Fruit fly (Drosophila melanogaster) whole organism, embryonic: ENCODE measurements around the gene mRpS7.

ENCODE experiments used
- Bgb ChIP-seq: fragments of 200-800 bp; sonication (Bioruptor generic); IDR thresholded peaks from 2 replicates; pipeline ENCODE4 v1.3.6; 2022; ENCODE audit warnings: missing biosample characterization, missing genetic modification characterization; ENCODE audit not compliant: partially characterized antibody
- Blimp-1 ChIP-seq: fragments of 200-800 bp; sonication (Bioruptor generic); optimal IDR thresholded peaks from 3 replicates; lab custom pipeline; 2018; ENCODE audit warnings: missing biosample characterization, missing genetic modification characterization, mild to moderate bottlenecking, moderate library complexity, missing genetic modification reagents
- CG10267 ChIP-seq: fragments of 200-800 bp; sonication (Bioruptor generic); optimal IDR thresholded peaks from 2 replicates; lab custom pipeline; 2018; ENCODE audit warnings: missing biosample characterization, mild to moderate bottlenecking, missing genetic modification characterization, moderate library complexity
- CG10431 ChIP-seq: fragments of 200-800 bp; sonication (Bioruptor generic); optimal IDR thresholded peaks from 3 replicates; lab custom pipeline; 2018; ENCODE audit warnings: missing biosample characterization, mild to moderate bottlenecking, missing genetic modification characterization
- CG13296 ChIP-seq: fragments of 200-800 bp; sonication (Bioruptor generic); optimal IDR thresholded peaks from 3 replicates; lab custom pipeline; 2018; ENCODE audit warnings: missing biosample characterization, mild to moderate bottlenecking, missing genetic modification characterization
- CG15514 ChIP-seq: fragments of 200-800 bp; sonication (Bioruptor generic); optimal IDR thresholded peaks from 3 replicates; lab custom pipeline; 2017; ENCODE audit warnings: missing biosample characterization, missing genetic modification characterization, mild to moderate bottlenecking, moderate library complexity, missing genetic modification reagents
- CG17328 ChIP-seq: fragments of 200-800 bp; sonication (Bioruptor generic); IDR thresholded peaks from 2 replicates; pipeline ENCODE4 v1.3.6; 2022; ENCODE audit warnings: missing biosample characterization, missing genetic modification characterization
- CG17829 ChIP-seq: fragments of 200-800 bp; optimal IDR thresholded peaks from 2 replicates; lab custom pipeline; 2019; ENCODE audit warnings: missing biosample characterization, mild to moderate bottlenecking, missing genetic modification characterization, moderate library complexity
- CG18011 ChIP-seq: fragments of 200-800 bp; sonication (Bioruptor generic); optimal IDR thresholded peaks from 2 replicates; lab custom pipeline; 2017; ENCODE audit warnings: missing biosample characterization, missing genetic modification characterization, mild to moderate bottlenecking, moderate library complexity, missing genotype
- CG30403 ChIP-seq: fragments of 200-800 bp; sonication (Bioruptor generic); optimal IDR thresholded peaks from 3 replicates; lab custom pipeline; 2016; ENCODE audit warnings: missing biosample characterization, missing genetic modification characterization
- CG31365 ChIP-seq: fragments of 200-800 bp; sonication (Bioruptor generic); optimal IDR thresholded peaks from 2 replicates; lab custom pipeline; 2018; ENCODE audit warnings: missing biosample characterization, mild to moderate bottlenecking, missing genetic modification characterization
- CG33213 ChIP-seq: fragments of 200-800 bp; sonication (Bioruptor generic); optimal IDR thresholded peaks from 3 replicates; lab custom pipeline; 2016; ENCODE audit warnings: missing biosample characterization, missing genetic modification characterization
- CG3726 ChIP-seq: fragments of 200-800 bp; sonication (Bioruptor generic); IDR thresholded peaks from 3 replicates; pipeline ENCODE4, ENCODE4 v1.3.6; 2022; ENCODE audit warnings: missing biosample characterization, missing genetic modification characterization
- CG3995 ChIP-seq: fragments of 200-800 bp; sonication (Bioruptor generic); optimal IDR thresholded peaks from 3 replicates; lab custom pipeline; 2016; ENCODE audit warnings: missing biosample characterization, missing genetic modification characterization
- CG4617 ChIP-seq: fragments of 200-800 bp; sonication (Bioruptor generic); optimal IDR thresholded peaks from 3 replicates; lab custom pipeline; 2016; ENCODE audit warnings: missing biosample characterization, missing genetic modification characterization, borderline replicate concordance
- CG5953 ChIP-seq: fragments of 200-800 bp; sonication (Bioruptor generic); IDR thresholded peaks from 2 replicates; pipeline ENCODE4 v1.3.6; 2022; ENCODE audit warnings: missing biosample characterization, missing genetic modification characterization
- CG7271 ChIP-seq: fragments of 200-800 bp; sonication (Bioruptor generic); optimal IDR thresholded peaks from 2 replicates; lab custom pipeline; 2018; ENCODE audit warnings: missing biosample characterization, mild to moderate bottlenecking, missing genetic modification characterization, moderate library complexity
- CG8290 ChIP-seq, 3 experiments: fragments of 200-800 bp; sonication (Bioruptor generic); optimal IDR thresholded peaks; 2 replicates each; lab custom pipeline; 2016 to 2019; ENCODE audit warnings: missing biosample characterization in 3 of 3, missing genetic modification characterization in 3 of 3, mild to moderate bottlenecking in 2 of 3, moderate library complexity in 1 of 3
- CG9797 ChIP-seq: fragments of 200-800 bp; sonication (Bioruptor generic); optimal IDR thresholded peaks from 3 replicates; lab custom pipeline; 2018; ENCODE audit warnings: missing biosample characterization, mild to moderate bottlenecking, missing genetic modification characterization
- CG9932 ChIP-seq: fragments of 200-800 bp; sonication (Bioruptor generic); IDR thresholded peaks from 2 replicates; pipeline ENCODE4 v1.3.6; 2022; ENCODE audit warnings: missing biosample characterization, missing genetic modification characterization
- Chrac-16 ChIP-seq: fragments of 200-800 bp; sonication (Bioruptor generic); optimal IDR thresholded peaks from 3 replicates; lab custom pipeline; 2016; ENCODE audit warnings: missing biosample characterization, missing genetic modification characterization
- Dbx ChIP-seq: fragments of 200-800 bp; sonication (Bioruptor generic); IDR thresholded peaks from 3 replicates; pipeline ENCODE4 v1.3.6; 2022; ENCODE audit warnings: missing biosample characterization, missing genetic modification characterization
- Dp ChIP-seq: fragments of 200-800 bp; sonication (Bioruptor generic); optimal IDR thresholded peaks from 2 replicates; lab custom pipeline; 2018; ENCODE audit warnings: missing biosample characterization, mild to moderate bottlenecking, missing genetic modification characterization, moderate library complexity
- E2f2 ChIP-seq: fragments of 200-800 bp; sonication (Bioruptor generic); IDR thresholded peaks from 2 replicates; pipeline ENCODE4 v1.3.6; 2022; ENCODE audit warnings: missing biosample characterization, missing genetic modification characterization
- ERR ChIP-seq: fragments of 200-800 bp; sonication (Bioruptor generic); optimal IDR thresholded peaks from 2 replicates; lab custom pipeline; 2016; ENCODE audit warnings: missing biosample characterization, missing genetic modification characterization
- Ets97D ChIP-seq: fragments of 200-800 bp; sonication (Bioruptor generic); optimal IDR thresholded peaks from 3 replicates; lab custom pipeline; 2016; ENCODE audit warnings: missing biosample characterization, missing genetic modification characterization
- HHEX ChIP-seq: fragments of 200-800 bp; sonication (Bioruptor generic); optimal IDR thresholded peaks from 3 replicates; lab custom pipeline; 2017; ENCODE audit warnings: missing biosample characterization, mild to moderate bottlenecking, missing genetic modification characterization, missing genetic modification reagents
- Lhr ChIP-seq: fragments of 200-800 bp; sonication (Bioruptor generic); optimal IDR thresholded peaks from 3 replicates; lab custom pipeline; 2017; ENCODE audit warnings: mild to moderate bottlenecking, missing biosample characterization, missing genetic modification reagents, missing genetic modification characterization
- Vsx1 ChIP-seq: fragments of 200-800 bp; sonication (Bioruptor generic); optimal IDR thresholded peaks from 2 replicates; lab custom pipeline; 2017; ENCODE audit warnings: missing biosample characterization, mild to moderate bottlenecking, missing genetic modification characterization, missing genetic modification reagents
- Xbp1 ChIP-seq: fragments of 200-800 bp; sonication (Bioruptor generic); optimal IDR thresholded peaks from 3 replicates; lab custom pipeline; 2016; ENCODE audit warnings: missing biosample characterization, mild to moderate bottlenecking, missing genetic modification characterization
- ac ChIP-seq: fragments of 200-800 bp; sonication (Bioruptor generic); optimal IDR thresholded peaks from 3 replicates; lab custom pipeline; 2017; ENCODE audit warnings: missing biosample characterization, mild to moderate bottlenecking, missing genetic modification characterization
- amos ChIP-seq: fragments of 200-800 bp; sonication (Bioruptor generic); IDR thresholded peaks from 2 replicates; pipeline ENCODE4 v1.3.6; 2022; ENCODE audit warnings: missing biosample characterization, missing genetic modification characterization; ENCODE audit not compliant: partially characterized antibody
- az2 ChIP-seq: fragments of 200-800 bp; sonication (Bioruptor generic); optimal IDR thresholded peaks from 3 replicates; lab custom pipeline; 2016; ENCODE audit warnings: missing biosample characterization, missing genetic modification characterization
- bsh ChIP-seq, 2 experiments: fragments of 200-800 bp; sonication (Bioruptor generic); optimal IDR thresholded peaks; 2 replicates each; lab custom pipeline; 2017 to 2018; ENCODE audit warnings: mild to moderate bottlenecking in 2 of 2, missing biosample characterization in 2 of 2, missing genetic modification characterization in 2 of 2, moderate library complexity in 1 of 2
- dm ChIP-seq: fragments of 200-800 bp; sonication (Bioruptor generic); optimal IDR thresholded peaks from 3 replicates; lab custom pipeline; 2016; ENCODE audit warnings: missing biosample characterization, missing genetic modification characterization
- ewg ChIP-seq: fragments of 200-800 bp; sonication (Bioruptor generic); optimal IDR thresholded peaks from 3 replicates; lab custom pipeline; 2017; ENCODE audit warnings: mild to moderate bottlenecking, missing biosample characterization, missing genetic modification reagents, missing genetic modification characterization
- exex ChIP-seq: fragments of 200-800 bp; sonication (Bioruptor generic); optimal IDR thresholded peaks from 4 replicates; lab custom pipeline; 2018; ENCODE audit warnings: missing biosample characterization, mild to moderate bottlenecking, missing genetic modification characterization, moderate library complexity
- fu2 ChIP-seq: fragments of 200-800 bp; sonication (Bioruptor generic); optimal IDR thresholded peaks from 2 replicates; lab custom pipeline; 2016; ENCODE audit warnings: missing biosample characterization, missing genetic modification characterization
- grau ChIP-seq: fragments of 200-800 bp; optimal IDR thresholded peaks from 3 replicates; lab custom pipeline; 2019; ENCODE audit warnings: missing biosample characterization, mild to moderate bottlenecking, missing genetic modification characterization, moderate library complexity
- kay ChIP-seq: fragments of 200-800 bp; sonication (Bioruptor generic); optimal IDR thresholded peaks from 2 replicates; lab custom pipeline; 2016; ENCODE audit warnings: missing biosample characterization, missing genetic modification characterization
- lola ChIP-seq, 3 experiments: fragments of >200 bp in 2 of 3; fragments of 200-800 bp in 1 of 3; sonication (Bioruptor generic) in 1 of 3; optimal IDR thresholded peaks; 2 replicates each; lab custom pipeline; 2017 to 2019; ENCODE audit warnings: missing biosample characterization in 3 of 3, missing genetic modification characterization in 3 of 3, mild to moderate bottlenecking in 1 of 3, moderate library complexity in 1 of 3
- pzg ChIP-seq: fragments of 200-800 bp; sonication (Bioruptor generic); optimal IDR thresholded peaks from 3 replicates; lab custom pipeline; 2018; ENCODE audit warnings: missing biosample characterization, mild to moderate bottlenecking, missing genetic modification characterization, moderate library complexity
- rib ChIP-seq: fragments of 200-800 bp; sonication (Bioruptor generic); IDR thresholded peaks from 2 replicates; pipeline ENCODE4 v1.3.6; 2022; ENCODE audit warnings: missing biosample characterization, missing genetic modification characterization
- sens ChIP-seq: fragments of 200-800 bp; sonication (Bioruptor generic); peaks from one replicate; lab custom pipeline; 2016; ENCODE audit warnings: missing biosample characterization, missing genetic modification characterization
- sna ChIP-seq: fragments of 200-800 bp; sonication (Bioruptor generic); IDR thresholded peaks from 2 replicates; pipeline ENCODE4 v1.3.6; 2022; ENCODE audit warnings: missing biosample characterization, missing genetic modification characterization; ENCODE audit not compliant: partially characterized antibody
- sug ChIP-seq: fragments of 200-800 bp; optimal IDR thresholded peaks from 2 replicates; lab custom pipeline; 2019; ENCODE audit warnings: missing biosample characterization, mild to moderate bottlenecking, missing genetic modification characterization, moderate library complexity
- trem ChIP-seq: fragments of 200-800 bp; optimal IDR thresholded peaks from 3 replicates; lab custom pipeline; 2019; ENCODE audit warnings: missing biosample characterization, mild to moderate bottlenecking, missing genetic modification characterization, moderate library complexity
- zen2 ChIP-seq: fragments of 200-800 bp; sonication (Bioruptor generic); IDR thresholded peaks from 3 replicates; pipeline ENCODE4 v1.3.6; 2022; ENCODE audit warnings: missing biosample characterization, missing genetic modification characterization; ENCODE audit not compliant: partially characterized antibody

The mRpS7 gene

DNA sequence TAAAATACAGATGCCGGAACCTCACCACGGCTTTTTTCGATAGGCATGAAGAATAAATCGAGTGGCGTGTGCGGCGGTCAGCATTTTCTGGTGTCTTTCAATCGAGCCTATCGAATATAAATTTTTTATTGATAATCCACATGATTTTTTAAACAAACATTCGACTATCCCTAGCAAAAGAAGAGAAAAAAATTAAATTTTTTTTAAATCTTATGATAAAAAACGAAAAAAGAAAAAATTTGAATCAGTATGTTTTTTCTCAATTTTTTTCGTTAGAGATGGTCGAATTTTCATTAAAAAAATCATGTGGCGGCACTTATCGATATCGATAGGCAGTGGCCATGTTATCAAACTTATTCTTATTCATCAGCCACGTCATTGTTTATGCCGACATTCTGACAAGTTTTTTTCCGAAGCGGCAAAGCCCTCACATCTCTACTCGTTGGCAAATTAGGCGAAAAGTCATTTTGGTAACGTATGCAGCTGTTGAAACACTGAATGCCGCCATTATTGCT is 40.1 kb downstream of the mRpS7 start, which contains the start of the genes SmB and KdelR (continued):
- peak; percentile 83 for TF ChIP-seq Ets97D (GFP tag; lab: Kevin White, UChicago)
- TF ChIP-seq CG18011 (GFP tag; lab: Kevin White, UChicago): no peak
- TF ChIP-seq Dp: peak; percentile 55
- TF ChIP-seq CG8290 (GFP tag; optimal IDR thresholded peaks at IDR 0.05; lab: Kevin White, UChicago): peak; percentile 40
- peak in 1 of 2 experiments; percentile 53 for TF ChIP-seq CG8290 (tag; optimal IDR thresholded peaks at IDR 0.05; lab: Kevin White, UChicago)
- TF ChIP-seq CG4617 (GFP tag; lab: Kevin White, UChicago): peak; percentile 18
- TF ChIP-seq lola (GFP tag; optimal IDR thresholded peaks at IDR 0.05; lab: Kevin White, UChicago): peak in 1 of 3 experiments; percentile 19
- peak; percentile 56 for TF ChIP-seq CG9797 (GFP tag; lab: Kevin White, UChicago)
- TF ChIP-seq CG30403 (GFP tag; lab: Kevin White, UChicago): peak; percentile 44
- TF ChIP-seq E2f2 (GFP tag; lab: Robert Waterston, UW): peak; percentile 68; the same call in 1 of the 2 replicates
- TF ChIP-seq sens (GFP tag; lab: Kevin White, UChicago): peak; percentile 81
- peak; percentile 56 for TF ChIP-seq ewg (GFP tag; lab: Kevin White, UChicago)
- TF ChIP-seq amos (GFP tag; lab: Robert Waterston, UW): peak; percentile 67; the same call in 1 of the 2 replicates
- TF ChIP-seq CG10267 (tag; lab: Kevin White, UChicago): peak; percentile 73
- peak; percentile 65 for TF ChIP-seq CG17829 (tag; lab: Kevin White, UChicago)
- TF ChIP-seq zen2 (GFP tag; lab: Robert Waterston, UW): peak; percentile 66
- TF ChIP-seq Vsx1 (GFP tag; lab: Kevin White, UChicago): peak; percentile 69
- peak; percentile 66 for TF ChIP-seq CG15514
- no peak for TF ChIP-seq Dbx
- peak; percentile 90 for TF ChIP-seq kay (GFP tag; lab: Kevin White, UChicago)
- TF ChIP-seq rib (GFP tag; lab: Robert Waterston, UW): no peak
- no peak for TF ChIP-seq fu2 (GFP tag; lab: Kevin White, UChicago)
- TF ChIP-seq dm (GFP tag; lab: Kevin White, UChicago): peak; percentile 80
- TF ChIP-seq CG13296 (GFP tag; lab: Kevin White, UChicago): peak; percentile 17
- TF ChIP-seq ERR: no peak
- no peak for TF ChIP-seq CG31365 (tag; lab: Kevin White, UChicago)
- TF ChIP-seq pzg (GFP tag; lab: Kevin White, UChicago): peak; percentile 51
- no peak for TF ChIP-seq Blimp-1
- TF ChIP-seq trem (tag; lab: Kevin White, UChicago): peak; percentile 78
- peak; percentile 4 for TF ChIP-seq CG33213 (GFP tag; lab: Kevin White, UChicago)
- peak; percentile 89 for TF ChIP-seq sna (GFP tag; lab: Robert Waterston, UW)
- peak; percentile 20 for TF ChIP-seq CG10431
- no peak for TF ChIP-seq CG3726 (GFP tag; lab: Robert Waterston, UW)
- TF ChIP-seq CG17328 (GFP tag; lab: Robert Waterston, UW): no peak
- TF ChIP-seq exex (tag; lab: Kevin White, UChicago): peak; percentile 19
- no peak for TF ChIP-seq HHEX
- TF ChIP-seq az2: no peak
- peak; percentile 32 for TF ChIP-seq grau (tag; lab: Kevin White, UChicago)
- TF ChIP-seq CG7271 (tag; lab: Kevin White, UChicago): peak; percentile 8
- TF ChIP-seq Xbp1 (GFP tag; lab: Kevin White, UChicago): peak; percentile 97
- TF ChIP-seq Chrac-16 (GFP tag; lab: Kevin White, UChicago): peak; percentile 7
- peak; percentile 56 for TF ChIP-seq Lhr
- peak; percentile 58 for TF ChIP-seq sug
- no peak for TF ChIP-seq ac
- peak; percentile 28; the same call in 1 of the 2 replicates for TF ChIP-seq CG9932
- TF ChIP-seq Bgb (GFP tag; lab: Robert Waterston, UW): peak; percentile 80
- TF ChIP-seq CG5953 (GFP tag; lab: Robert Waterston, UW): no peak
- peak in 1 of 2 experiments; percentile 1 for TF ChIP-seq bsh (GFP tag; optimal IDR thresholded peaks at IDR 0.05; lab: Kevin White, UChicago)
- TF ChIP-seq CG3995: peak; percentile 21
